Fruit fly (Drosophila melanogaster): ENCODE results near the gene beg.

Gene beg

dm6 chr3L:17051472-17051871, 16.0 kb downstream of the beg start (continued):
- TF ChIP-seq Sox100B (GFP tag; optimal IDR thresholded peaks at IDR 0.05) = no peak
- peak; percentile 48; the same call in 1 of the 4 replicates for TF ChIP-seq Dll (GFP tag; IDR thresholded peaks at IDR 0.05; ENCODE audit: partially characterized antibody)
- TF ChIP-seq Opbp (GFP tag; IDR thresholded peaks at IDR 0.05; ENCODE audit: partially characterized antibody) = 0 out of 3 replicates have a peak, but pooled peaks have one; percentile 1
- TF ChIP-seq az2 (GFP tag; optimal IDR thresholded peaks at IDR 0.05) = no peak
- TF ChIP-seq dm (GFP tag; optimal IDR thresholded peaks at IDR 0.05) = no peak

- TF ChIP-seq CG16779 (GFP tag; IDR thresholded peaks at IDR 0.05) (no peak), CG5180 (GFP tag; optimal IDR thresholded peaks at IDR 0.05) (no peak), yki (optimal IDR thresholded peaks at IDR 0.05) (no peak), CG3281 (GFP tag; optimal IDR thresholded peaks at IDR 0.05) (no peak), gcm (GFP tag; optimal IDR thresholded peaks at IDR 0.05) (no peak), CG9797 (GFP tag; optimal IDR thresholded peaks at IDR 0.05) (no peak), Bdp1 (GFP tag; optimal IDR thresholded peaks at IDR 0.05) (no peak), ATbp (GFP tag; optimal IDR thresholded peaks at IDR 0.05) (peak; percentile 19), CG12104 (GFP tag; optimal IDR thresholded peaks at IDR 0.05) (no peak), CG1792 (GFP tag; optimal IDR thresholded peaks at IDR 0.05) (peak; percentile 29), ap (GFP tag; IDR thresholded peaks at IDR 0.05) (no peak), Lhr (GFP tag; optimal IDR thresholded peaks at IDR 0.05) (no peak), Blimp-1 (GFP tag; optimal IDR thresholded peaks at IDR 0.05) (peak; percentile 12), bab2 (GFP tag; optimal IDR thresholded peaks at IDR 0.05) (peak; percentile 18), shn (GFP tag; optimal IDR thresholded peaks at IDR 0.05) (no peak), CG12391 (tag; optimal IDR thresholded peaks at IDR 0.05) (no peak), sc (optimal IDR thresholded peaks at IDR 0.05) (no peak), sc (GFP tag; optimal IDR thresholded peaks at IDR 0.05) (peak; percentile 29), Dref (GFP tag; IDR thresholded peaks at IDR 0.05) (no peak), CG17359 (tag; optimal IDR thresholded peaks at IDR 0.05) (peak; percentile 51), twi (tag; optimal IDR thresholded peaks at IDR 0.05) (no peak), CG10366 (GFP tag; IDR thresholded peaks at IDR 0.05) (no peak), CG10654 (GFP tag; optimal IDR thresholded peaks at IDR 0.05) (no peak), CG14710 (tag; optimal IDR thresholded peaks at IDR 0.05) (peak; percentile 6), Doc3 (GFP tag; IDR thresholded peaks at IDR 0.05; ENCODE audit: partially characterized antibody) (no peak), seq (GFP tag; IDR thresholded peaks at IDR 0.05) (no peak), Med (GFP tag) (peak; percentile 57), HmgZ (tag; optimal IDR thresholded peaks at IDR 0.05) (no peak), CG15696 (tag; optimal IDR thresholded peaks at IDR 0.05) (peak; percentile 12), tll (GFP tag; optimal IDR thresholded peaks at IDR 0.05) (no peak), cg (GFP tag; optimal IDR thresholded peaks at IDR 0.05) (no peak), Aef1 (GFP tag; IDR thresholded peaks at IDR 0.05) (no peak), gce (GFP tag; IDR thresholded peaks at IDR 0.05) (no peak; the same call in 2 of the 3 replicates), Xrp1 (GFP tag; IDR thresholded peaks at IDR 0.05) (peak; percentile 45), CG2678 (tag; optimal IDR thresholded peaks at IDR 0.05) (peak; percentile 23), Atf3 (GFP tag; optimal IDR thresholded peaks at IDR 0.05) (no peak), sim (GFP tag; IDR thresholded peaks at IDR 0.05) (0 out of 2 replicates have a peak, but pooled peaks have one; percentile 7), pb (GFP tag; optimal IDR thresholded peaks at IDR 0.05) (no peak), CG11504 (tag; optimal IDR thresholded peaks at IDR 0.05) (peak; percentile 35), CG6813 (GFP tag; optimal IDR thresholded peaks at IDR 0.05) (peak; percentile 20), Sox100B (GFP tag; optimal IDR thresholded peaks at IDR 0.05) (peak; percentile 35), Pdp1 (GFP tag; optimal IDR thresholded peaks at IDR 0.05) (peak in 1 of 2 experiments; percentile 30), onecut (GFP tag; IDR thresholded peaks at IDR 0.05) (peak; percentile 14; the same call in 1 of the 2 replicates), CG33557 (GFP tag; optimal IDR thresholded peaks at IDR 0.05) (peak; percentile 30)
These were observed 17.0 kb downstream of the beg start for dm6 chr3L:17052388-17052905.

Measured in whole organism, embryonic.